Worm (Caenorhabditis elegans) whole organism, L4/young adult: ENCODE results near the gene ubxn-6.

Experiments used
- W03F9.2 ChIP-seq: fragments of 150-350 bp; optimal IDR thresholded peaks from 2 replicates; lab custom pipeline; 2014; ENCODE audit warnings: missing biosample characterization, missing genetic modification characterization
- dao-5 ChIP-seq: sonication (generic microtip); optimal IDR thresholded peaks from 2 replicates; lab custom pipeline; 2016; ENCODE audit warnings: missing genotype, missing genetic modification characterization, moderate library complexity, missing compliant biosample characterization
- him-1 ChIP-seq: sonication (generic microtip); optimal IDR thresholded peaks from 2 replicates; lab custom pipeline; 2016; ENCODE audit warnings: missing genotype, missing genetic modification reagents, missing genetic modification characterization, missing compliant biosample characterization

DNA sequence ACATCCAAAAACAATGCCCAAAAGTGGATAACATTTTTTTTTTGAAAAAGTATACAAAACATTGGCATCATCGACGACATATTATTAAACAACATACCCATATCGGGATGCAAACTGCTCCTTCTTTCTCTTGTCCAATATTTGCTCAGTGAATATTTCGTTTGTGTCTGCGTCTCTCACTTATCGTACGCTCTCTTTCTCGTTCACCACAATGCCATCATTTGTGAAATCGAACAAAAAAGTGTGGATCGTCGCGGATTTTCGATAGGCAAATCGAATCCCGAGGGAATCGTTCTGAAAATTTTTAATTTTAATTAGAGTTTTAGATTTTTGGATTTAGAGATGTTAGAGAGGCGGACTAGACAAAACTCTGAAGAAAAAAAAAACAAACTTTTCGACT lies 37.5 kb upstream of the ubxn-6 start, which contains the start of gene tat-2:
- no peak for TF ChIP-seq him-1
- TF ChIP-seq dao-5 (tag; lab: Kevin White, UChicago), result no peak
- TF ChIP-seq W03F9.2, result no peak
